Fruit fly (Drosophila melanogaster): Measurements from ENCODE around the gene tws.

The tws gene

dm6 chr3R:10079267-10079987, 60.1 kb downstream of the tws start:
- peak; percentile 82 for TF ChIP-seq CG15336 (GFP tag; IDR thresholded peaks at IDR 0.05)
- peak; percentile 1 for TF ChIP-seq dsx (GFP tag; optimal IDR thresholded peaks at IDR 0.05; ENCODE audit: poor library complexity, severe bottlenecking)
- peak; percentile 92 for TF ChIP-seq Eip78C (GFP tag)
- peak; percentile 68 for TF ChIP-seq CG10669 (GFP tag; optimal IDR thresholded peaks at IDR 0.05)
- peak; percentile 68 for TF ChIP-seq CG31627 (GFP tag; optimal IDR thresholded peaks at IDR 0.05)
- TF ChIP-seq CG11294 (GFP tag; IDR thresholded peaks at IDR 0.05) = peak; percentile 80
- peak; percentile 74 for TF ChIP-seq Ets96B (tag; optimal IDR thresholded peaks at IDR 0.05)
- TF ChIP-seq CG16779 (tag; optimal IDR thresholded peaks at IDR 0.05) = peak; percentile 33
- peak; percentile 64 for TF ChIP-seq CG3919 (GFP tag; optimal IDR thresholded peaks at IDR 0.05)
- TF ChIP-seq CG6163 (GFP tag; IDR thresholded peaks at IDR 0.05) = peak; percentile 84
- peak; percentile 71 for TF ChIP-seq acj6 (GFP tag; optimal IDR thresholded peaks at IDR 0.05)
- peak; percentile 32 for TF ChIP-seq Blimp-1 (GFP tag; optimal IDR thresholded peaks at IDR 0.05)
- TF ChIP-seq Sox15 (GFP tag; optimal IDR thresholded peaks at IDR 0.05) = peak; percentile 38
- TF ChIP-seq vri (GFP tag; optimal IDR thresholded peaks at IDR 0.05) = peak; percentile 50
- TF ChIP-seq CG10631 (GFP tag; optimal IDR thresholded peaks at IDR 0.05) = peak; percentile 73
- peak; percentile 42 for TF ChIP-seq lz (GFP tag; optimal IDR thresholded peaks at IDR 0.05)
- peak; percentile 84 for TF ChIP-seq Hr4 (GFP tag; optimal IDR thresholded peaks at IDR 0.05)
- TF ChIP-seq CG8319 (GFP tag; optimal IDR thresholded peaks at IDR 0.05) = peak; percentile 56
- peak; percentile 81 for TF ChIP-seq CG32006 (GFP tag; optimal IDR thresholded peaks at IDR 0.05)
- peak; percentile 23 for TF ChIP-seq svp (GFP tag)
- peak; percentile 54 for TF ChIP-seq CG11762 (GFP tag; optimal IDR thresholded peaks at IDR 0.05; ENCODE audit: insufficient read depth)
- no peak for TF ChIP-seq fkh (GFP tag; optimal IDR thresholded peaks at IDR 0.05)
- TF ChIP-seq achi (GFP tag; optimal IDR thresholded peaks at IDR 0.05) = peak; percentile 72
- peak; percentile 47 for TF ChIP-seq spab (GFP tag; optimal IDR thresholded peaks at IDR 0.05)
- TF ChIP-seq esn (GFP tag; optimal IDR thresholded peaks at IDR 0.05) = peak; percentile 61
- peak; percentile 80 for TF ChIP-seq CG8119 (GFP tag; IDR thresholded peaks at IDR 0.05)
- TF ChIP-seq CG6276 (GFP tag; optimal IDR thresholded peaks at IDR 0.05) = peak; percentile 36
- TF ChIP-seq CG6792 (GFP tag; optimal IDR thresholded peaks at IDR 0.05) = peak; percentile 32
- TF ChIP-seq fd85E (GFP tag; optimal IDR thresholded peaks at IDR 0.05) = no peak
- TF ChIP-seq Sox102F (GFP tag; optimal IDR thresholded peaks at IDR 0.05) = peak; percentile 26
- peak; percentile 70 for TF ChIP-seq fd59A (GFP tag; optimal IDR thresholded peaks at IDR 0.05)
- peak; percentile 13 for TF ChIP-seq dac (GFP tag; optimal IDR thresholded peaks at IDR 0.05)
- no peak for TF ChIP-seq Eip93F (GFP tag; optimal IDR thresholded peaks at IDR 0.05)
- TF ChIP-seq Gug (GFP tag; IDR thresholded peaks at IDR 0.05) = peak; percentile 78
- TF ChIP-seq eg (GFP tag; IDR thresholded peaks at IDR 0.05) = peak; percentile 90
- TF ChIP-seq net (GFP tag; optimal IDR thresholded peaks at IDR 0.05) = peak; percentile 79
- TF ChIP-seq CG9139 (GFP tag; optimal IDR thresholded peaks at IDR 0.05) = peak; percentile 11
- peak; percentile 49 for TF ChIP-seq CG6808 (GFP tag; optimal IDR thresholded peaks at IDR 0.05)
- peak; percentile 46 for TF ChIP-seq cyc (GFP tag; optimal IDR thresholded peaks at IDR 0.05)
- peak; percentile 52 for TF ChIP-seq CG7368 (GFP tag; optimal IDR thresholded peaks at IDR 0.05)
- peak; percentile 8 for TF ChIP-seq Hr38 (GFP tag; optimal IDR thresholded peaks at IDR 0.05)
- TF ChIP-seq CG8632 (GFP tag; optimal IDR thresholded peaks at IDR 0.05) = peak; percentile 39
- peak; percentile 67 for TF ChIP-seq Sox14 (GFP tag; optimal IDR thresholded peaks at IDR 0.05)
- peak; percentile 51 for TF ChIP-seq topi (GFP tag; optimal IDR thresholded peaks at IDR 0.05)
- peak; percentile 47 for TF ChIP-seq Met (GFP tag; optimal IDR thresholded peaks at IDR 0.05)
- TF ChIP-seq salr (GFP tag; optimal IDR thresholded peaks at IDR 0.05) = peak; percentile 17 to 51
- peak; percentile 65 for TF ChIP-seq Eip75B (GFP tag; optimal IDR thresholded peaks at IDR 0.05)
- TF ChIP-seq CG11902 (GFP tag; optimal IDR thresholded peaks at IDR 0.05) = no peak
- TF ChIP-seq CG6854 (GFP tag; optimal IDR thresholded peaks at IDR 0.05) = no peak
- TF ChIP-seq Hr39 (GFP tag; optimal IDR thresholded peaks at IDR 0.05) = peak; percentile 54
- peak; percentile 45 for TF ChIP-seq Smox (GFP tag; optimal IDR thresholded peaks at IDR 0.05)

Measured in whole organism, prepupa.